Worm (Caenorhabditis elegans) whole organism, young adult: Measurements from ENCODE around the gene srw-90.

ENCODE experiments used
- bed-2 ChIP-seq: fragments of 200-800 bp; sonication (Bioruptor generic); IDR thresholded peaks from 2 replicates; pipeline ENCODE4 v1.3.6; 2022; ENCODE audit warnings: missing genetic modification reagents, missing genetic modification characterization, missing compliant biosample characterization
- die-1 ChIP-seq: sonication (generic microtip); optimal IDR thresholded peaks from 2 replicates; lab custom pipeline; 2016; ENCODE audit warnings: missing genotype, mild to moderate bottlenecking, missing genetic modification characterization, missing compliant biosample characterization
- dpl-1 ChIP-seq: fragments of 150-350 bp; optimal IDR thresholded peaks from 2 replicates; lab custom pipeline; 2014; ENCODE audit warnings: missing biosample characterization, missing genetic modification reagents, missing genetic modification characterization
- hlh-26 ChIP-seq: fragments of 200-800 bp; sonication (Bioruptor generic); conservative IDR thresholded peaks from 2 replicates; pipeline ENCODE4 v1.3.6; 2022; ENCODE audit warnings: missing genetic modification reagents, missing genetic modification characterization, missing compliant biosample characterization
- nfyb-1 ChIP-seq: fragments of 200-800 bp; sonication (Bioruptor generic); IDR thresholded peaks from 2 replicates; pipeline ENCODE4 v1.3.6; 2022; ENCODE audit warnings: missing genetic modification reagents, missing genetic modification characterization, missing compliant biosample characterization

DNA sequence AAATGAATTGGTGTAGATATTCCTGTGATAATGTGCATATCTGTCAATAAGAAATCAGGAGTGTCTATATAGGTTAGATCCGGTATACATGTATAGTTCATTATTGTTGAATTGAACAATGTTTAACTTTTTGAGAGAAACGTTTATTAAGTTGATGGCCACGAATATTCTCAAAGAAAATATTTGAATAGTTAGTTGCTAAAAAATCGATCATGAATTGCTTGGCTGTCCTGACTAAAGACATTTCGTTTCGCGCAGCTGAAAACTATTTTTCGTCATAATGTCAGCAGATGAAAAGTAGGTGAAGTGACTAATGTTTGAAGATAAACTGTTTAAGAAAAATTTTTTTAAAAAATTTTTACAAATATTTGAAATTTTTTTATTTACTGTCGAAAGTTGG, 49.6 kb downstream of the srw-90 start, which contains the start of gene srh-199:
- TF ChIP-seq hlh-26 (GFP tag; lab: Robert Waterston, UW) (no peak), bed-2 (GFP tag; lab: Robert Waterston, UW) (no peak), die-1 (tag; lab: Kevin White, UChicago) (no peak), nfyb-1 (GFP tag; lab: Robert Waterston, UW) (no peak), dpl-1 (GFP tag; lab: Kevin White, UChicago) (no peak)
